Fruit fly (Drosophila melanogaster) whole organism, embryonic: ENCODE data around the gene Or92a.

Experiments
- B-H2 ChIP-seq: fragments of 200-800 bp; sonication (Bioruptor generic); optimal IDR thresholded peaks from 2 replicates; lab custom pipeline; 2018; ENCODE audit warnings: missing biosample characterization, mild to moderate bottlenecking, missing genetic modification characterization
- CG17612 ChIP-seq: fragments of 200-800 bp; sonication (Bioruptor generic); IDR thresholded peaks from 2 replicates; pipeline ENCODE4 v1.3.6; 2022; ENCODE audit warnings: missing biosample characterization, missing genetic modification characterization
- CG4820 ChIP-seq: fragments of 200-800 bp; sonication (Bioruptor generic); optimal IDR thresholded peaks from 3 replicates; lab custom pipeline; 2016; ENCODE audit warnings: missing biosample characterization, missing genetic modification characterization
- CG9609 ChIP-seq: fragments of 200-800 bp; sonication (Bioruptor generic); optimal IDR thresholded peaks from 3 replicates; lab custom pipeline; 2016; ENCODE audit warnings: missing biosample characterization, missing genetic modification characterization
- CG9727 ChIP-seq: fragments of 200-800 bp; sonication (Bioruptor generic); optimal IDR thresholded peaks from 3 replicates; lab custom pipeline; 2017; ENCODE audit warnings: missing biosample characterization, mild to moderate bottlenecking, missing genetic modification characterization
- Dfd ChIP-seq, 2 experiments: fragments of >200 bp; optimal IDR thresholded peaks; 2 replicates each; lab custom pipeline; 2017; ENCODE audit warnings: missing biosample characterization in 2 of 2, missing genetic modification characterization in 2 of 2
- GATAe ChIP-seq: fragments of 200-800 bp; sonication (Bioruptor generic); conservative IDR thresholded peaks from 2 replicates; pipeline ENCODE4 v1.3.6; 2022; ENCODE audit warnings: missing biosample characterization, missing genetic modification characterization
- Sin3A ChIP-seq: fragments of >200 bp; optimal IDR thresholded peaks from 2 replicates; lab custom pipeline; 2018
- insv ChIP-seq, 2 experiments: fragments of 200-800 bp; sonication (Bioruptor generic); optimal IDR thresholded peaks; 3 replicates each; lab custom pipeline; 2016 to 2018; ENCODE audit warnings: missing biosample characterization in 2 of 2, missing genetic modification characterization in 2 of 2
- klu ChIP-seq: fragments of 200-800 bp; sonication (Bioruptor generic); IDR thresholded peaks from 2 replicates; pipeline ENCODE4 v1.3.6; 2022; ENCODE audit warnings: missing biosample characterization, missing genetic modification characterization
- sd ChIP-seq: fragments of 200-800 bp; sonication (Bioruptor generic); optimal IDR thresholded peaks from 3 replicates; lab custom pipeline; 2018; ENCODE audit warnings: missing biosample characterization, mild to moderate bottlenecking, missing genetic modification characterization, moderate library complexity
- tup ChIP-seq: fragments of 200-800 bp; sonication (Bioruptor generic); optimal IDR thresholded peaks from 2 replicates; lab custom pipeline; 2016; ENCODE audit warnings: missing biosample characterization, mild to moderate bottlenecking, missing genetic modification characterization, moderate library complexity
- zfh2 ChIP-seq: fragments of 200-800 bp; sonication (Bioruptor generic); optimal IDR thresholded peaks from 2 replicates; lab custom pipeline; 2016; ENCODE audit warnings: missing biosample characterization, missing genetic modification characterization

DNA sequence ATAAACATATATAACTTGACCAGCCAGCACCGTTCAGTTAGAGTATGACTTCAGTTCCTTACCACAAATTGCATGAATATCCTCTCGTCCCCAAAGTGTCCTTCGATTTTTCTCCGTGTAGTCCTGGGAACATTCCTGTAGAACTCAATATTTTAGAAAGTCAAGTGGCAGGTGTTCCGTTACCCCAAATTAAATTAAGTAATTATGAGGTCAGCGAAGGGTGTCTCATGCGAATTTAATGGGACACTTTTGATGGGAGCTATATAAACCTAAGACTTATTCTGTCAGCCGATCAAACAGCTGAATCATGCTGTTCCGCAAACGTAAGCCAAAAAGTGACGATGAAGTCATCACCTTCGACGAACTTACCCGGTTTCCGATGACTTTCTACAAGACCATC, at the start of gene Or92a:
- TF ChIP-seq Dfd (GFP tag; optimal IDR thresholded peaks at IDR 0.05; lab: Kevin White, UChicago) = no peak
- no peak for TF ChIP-seq CG9609
- no peak for TF ChIP-seq CG4820
- TF ChIP-seq zfh2 (GFP tag; lab: Kevin White, UChicago) = no peak
- TF ChIP-seq Sin3A (lab: Kevin White, UChicago) = no peak
- no peak for TF ChIP-seq CG9727 (GFP tag; lab: Kevin White, UChicago)
- TF ChIP-seq klu (GFP tag; lab: Robert Waterston, UW) = no peak
- no peak for TF ChIP-seq B-H2 (GFP tag; lab: Kevin White, UChicago)
- no peak for TF ChIP-seq CG17612 (GFP tag; lab: Robert Waterston, UW)
- no peak for TF ChIP-seq GATAe (GFP tag; lab: Robert Waterston, UW)
- no peak for TF ChIP-seq insv (GFP tag; optimal IDR thresholded peaks at IDR 0.05; lab: Kevin White, UChicago)
- TF ChIP-seq tup (GFP tag; lab: Kevin White, UChicago) = no peak
- TF ChIP-seq sd (tag; lab: Kevin White, UChicago) = no peak
